Worm (Caenorhabditis elegans) whole organism, mixed stage, embryonic: ENCODE measurements around the gene C05E7.3.

Experiments used
- ces-1 ChIP-seq: fragments of 150-350 bp; optimal IDR thresholded peaks from 2 replicates; lab custom pipeline; 2014; ENCODE audit warnings: missing biosample characterization, missing genetic modification reagents, missing genetic modification characterization
- elt-1 ChIP-seq: sonication (generic microtip); optimal IDR thresholded peaks from 2 replicates; lab custom pipeline; 2017; ENCODE audit warnings: missing genetic modification characterization, mild to moderate bottlenecking, missing compliant biosample characterization, antibody characterized with exemption, moderate library complexity, borderline replicate concordance; ENCODE audit not compliant: insufficient read depth
- lsy-2 ChIP-seq: fragments of 150-350 bp; optimal IDR thresholded peaks from 2 replicates; lab custom pipeline; 2014; ENCODE audit warnings: missing biosample characterization, missing genetic modification characterization
- nhr-237 ChIP-seq: fragments of 150-350 bp; optimal IDR thresholded peaks from 2 replicates; lab custom pipeline; 2014; ENCODE audit warnings: missing biosample characterization, missing genetic modification characterization
- nhr-28 ChIP-seq: fragments of 150-350 bp; optimal IDR thresholded peaks from 2 replicates; lab custom pipeline; 2014; ENCODE audit warnings: missing biosample characterization, missing genetic modification characterization
- pha-4 ChIP-seq: fragments of 150-350 bp; optimal IDR thresholded peaks from 2 replicates; lab custom pipeline; 2018; ENCODE audit warnings: missing biosample characterization, missing genetic modification reagents, missing genetic modification characterization
- snpc-4 ChIP-seq: fragments of 150-350 bp; optimal IDR thresholded peaks from 2 replicates; lab custom pipeline; 2014; ENCODE audit warnings: missing biosample characterization, missing genetic modification characterization
- unc-62 ChIP-seq: fragments of 150-350 bp; optimal IDR thresholded peaks from 2 replicates; lab custom pipeline; 2014; ENCODE audit warnings: missing biosample characterization, missing genetic modification reagents, missing genetic modification characterization
- ztf-11 ChIP-seq: fragments of 150-350 bp; optimal IDR thresholded peaks from 2 replicates; lab custom pipeline; 2014; ENCODE audit warnings: missing biosample characterization, missing genetic modification characterization

DNA sequence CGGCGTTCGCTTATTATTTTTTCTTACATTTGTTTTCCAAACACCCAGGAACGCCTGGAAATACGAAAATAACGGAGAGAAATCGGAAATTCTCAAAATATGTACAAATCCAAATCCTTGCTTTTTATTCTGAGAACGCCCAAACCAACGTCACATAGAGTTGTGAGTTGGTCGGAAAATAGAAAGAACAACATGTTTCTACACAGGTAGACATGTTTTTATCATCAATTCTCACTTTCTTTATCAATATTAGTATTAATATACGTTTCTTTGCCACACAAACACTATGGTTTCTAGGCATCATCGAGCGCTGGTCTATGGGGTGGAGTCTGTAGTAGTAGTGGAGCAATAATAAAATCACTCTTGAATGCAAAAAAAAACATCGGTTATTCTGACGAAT, 28.0 kb downstream of the C05E7.3 start:
- TF ChIP-seq nhr-237 (tag; lab: Kevin White, UChicago) (no peak), elt-1 (tag; lab: Kevin White, UChicago) (no peak), lsy-2 (tag; lab: Kevin White, UChicago) (no peak), nhr-28 (no peak), ces-1 (GFP tag; lab: Kevin White, UChicago) (no peak), ztf-11 (tag; lab: Kevin White, UChicago) (no peak), snpc-4 (tag; lab: Kevin White, UChicago) (no peak), unc-62 (GFP tag; lab: Kevin White, UChicago) (no peak), pha-4 (tag; lab: Kevin White, UChicago) (no peak)
